Fruit fly (Drosophila melanogaster) whole organism, adult: ENCODE data around the gene CG8852.

Experiments used
- CG11617 ChIP-seq: fragments of 200-800 bp; sonication (Bioruptor generic); optimal IDR thresholded peaks from 2 replicates; lab custom pipeline; 2017; ENCODE audit warnings: mild to moderate bottlenecking, missing biosample characterization, missing genetic modification reagents, missing genetic modification characterization
- CG12768 ChIP-seq: fragments of 200-800 bp; sonication (Bioruptor generic); optimal IDR thresholded peaks from 2 replicates; lab custom pipeline; 2017; ENCODE audit warnings: missing biosample characterization, missing genetic modification characterization, mild to moderate bottlenecking, moderate library complexity, missing genetic modification reagents
- CG14711 ChIP-seq: fragments of 200-800 bp; sonication (Bioruptor generic); optimal IDR thresholded peaks from 2 replicates; lab custom pipeline; 2018; ENCODE audit warnings: missing biosample characterization, mild to moderate bottlenecking, missing genetic modification characterization, moderate library complexity
- CG33017 ChIP-seq: fragments of 200-800 bp; sonication (Bioruptor generic); optimal IDR thresholded peaks from 2 replicates; lab custom pipeline; 2018; ENCODE audit warnings: missing biosample characterization, mild to moderate bottlenecking, missing genetic modification characterization, moderate library complexity
- CG5204 ChIP-seq: fragments of 200-800 bp; sonication (Bioruptor generic); optimal IDR thresholded peaks from 2 replicates; lab custom pipeline; 2016; ENCODE audit warnings: missing biosample characterization, missing genetic modification characterization
- CG7045 ChIP-seq: fragments of 200-800 bp; sonication (Bioruptor generic); optimal IDR thresholded peaks from 2 replicates; lab custom pipeline; 2017; ENCODE audit warnings: missing biosample characterization, mild to moderate bottlenecking, missing genetic modification characterization
- Clk ChIP-seq: fragments of 200-800 bp; sonication (Bioruptor generic); optimal IDR thresholded peaks from 2 replicates; lab custom pipeline; 2017; ENCODE audit warnings: missing biosample characterization, missing genetic modification characterization
- Hr96 ChIP-seq: fragments of 200-800 bp; sonication (Bioruptor generic); optimal IDR thresholded peaks from 2 replicates; lab custom pipeline; 2016; ENCODE audit warnings: missing biosample characterization, missing genetic modification characterization
- Mnt ChIP-seq: fragments of 200-800 bp; sonication (Bioruptor generic); optimal IDR thresholded peaks from 2 replicates; lab custom pipeline; 2016; ENCODE audit warnings: missing biosample characterization, mild to moderate bottlenecking, missing genetic modification characterization
- bab1 ChIP-seq: fragments of 200-800 bp; sonication (Bioruptor generic); optimal IDR thresholded peaks from 3 replicates; lab custom pipeline; 2019; ENCODE audit warnings: missing biosample characterization, mild to moderate bottlenecking, missing genetic modification characterization, moderate library complexity
- kay ChIP-seq: fragments of 200-800 bp; sonication (Bioruptor generic); peaks from one replicate; lab custom pipeline; 2016; ENCODE audit warnings: missing biosample characterization, missing genetic modification characterization, borderline replicate concordance
- ovo ChIP-seq: fragments of 200-800 bp; sonication (Bioruptor generic); optimal IDR thresholded peaks from 2 replicates; lab custom pipeline; 2016; ENCODE audit warnings: missing biosample characterization, missing genetic modification characterization
- pad ChIP-seq: fragments of 200-800 bp; sonication (Bioruptor generic); optimal IDR thresholded peaks from 3 replicates; lab custom pipeline; 2017; ENCODE audit warnings: missing biosample characterization, missing genetic modification characterization, mild to moderate bottlenecking, moderate library complexity, missing genetic modification reagents
- tj ChIP-seq: fragments of 200-800 bp; sonication (Bioruptor generic); optimal IDR thresholded peaks from 3 replicates; lab custom pipeline; 2017; ENCODE audit warnings: missing biosample characterization, mild to moderate bottlenecking, missing genetic modification characterization, moderate library complexity

DNA sequence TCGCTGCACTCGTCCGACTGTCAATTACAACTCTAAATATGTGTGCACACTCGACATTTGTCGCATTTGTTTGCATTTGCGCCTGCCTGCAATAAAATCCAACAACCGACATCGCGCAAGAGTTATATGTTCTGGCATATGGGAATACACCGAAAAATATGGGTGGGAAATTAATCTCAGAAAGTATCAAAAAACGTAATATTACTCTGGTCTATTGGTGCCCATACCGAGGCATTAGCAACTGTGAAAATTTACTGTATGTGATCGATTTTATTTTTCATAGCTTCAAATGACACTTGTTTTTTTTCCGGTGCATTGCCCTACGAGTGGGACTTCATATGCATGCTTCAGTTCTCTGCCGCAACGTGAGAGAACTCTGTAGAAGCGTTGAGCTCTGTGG lies 49.0 kb downstream of the CG8852 start:
- no peak for TF ChIP-seq pad (GFP tag; lab: Kevin White, UChicago)
- no peak for TF ChIP-seq bab1 (GFP tag; lab: Kevin White, UChicago)
- TF ChIP-seq Clk (GFP tag; lab: Kevin White, UChicago): no peak
- peak; percentile 37 for TF ChIP-seq CG12768 (GFP tag; lab: Kevin White, UChicago)
- peak; percentile 67 for TF ChIP-seq Hr96
- no peak for TF ChIP-seq CG33017 (tag; lab: Kevin White, UChicago)
- TF ChIP-seq kay: peak; percentile 86
- peak; percentile 25 for TF ChIP-seq CG14711 (tag; lab: Kevin White, UChicago)
- no peak for TF ChIP-seq ovo (GFP tag; lab: Kevin White, UChicago)
- TF ChIP-seq CG11617: no peak
- TF ChIP-seq CG5204: no peak
- no peak for TF ChIP-seq Mnt (GFP tag; lab: Kevin White, UChicago)
- no peak for TF ChIP-seq CG7045
- no peak for TF ChIP-seq tj (GFP tag; lab: Kevin White, UChicago)
